Worm (Caenorhabditis elegans): ENCODE results near the gene K12H6.8.

K12H6.8 gene

DNA sequence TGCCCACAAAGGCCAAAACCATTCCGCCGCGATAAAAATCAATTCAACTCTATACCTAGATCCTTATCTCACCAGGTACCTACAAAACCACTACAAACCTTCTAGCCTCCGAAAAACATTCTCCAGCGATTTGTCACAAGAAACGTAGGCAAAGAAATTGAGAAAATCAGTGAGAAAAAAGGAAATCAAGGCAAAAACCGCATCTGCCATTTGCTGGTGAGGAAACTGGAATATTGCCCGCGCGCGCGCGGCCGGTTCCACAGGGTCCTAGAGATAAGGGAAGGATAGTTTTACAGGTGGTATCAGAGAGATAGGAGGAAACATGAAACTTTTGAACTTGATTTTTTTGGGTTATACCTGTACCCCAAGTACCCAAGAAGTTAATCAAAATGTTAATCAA, 29.9 kb downstream of the K12H6.8 start:
- TF ChIP-seq lsl-1 (GFP tag; optimal IDR thresholded peaks at IDR 0.05): no peak
- TF ChIP-seq attf-3 (GFP tag; conservative IDR thresholded peaks at IDR 0.05): no peak
- no peak for TF ChIP-seq chd-7 (tag; optimal IDR thresholded peaks at IDR 0.05)
- no peak for TF ChIP-seq bed-1 (GFP tag; IDR thresholded peaks at IDR 0.05)
- no peak for TF ChIP-seq F37B4.10 (GFP tag; IDR thresholded peaks at IDR 0.05)
- TF ChIP-seq ekl-4 (GFP tag; IDR thresholded peaks at IDR 0.05): no peak
- TF ChIP-seq nhr-90 (tag; optimal IDR thresholded peaks at IDR 0.05): no peak
- TF ChIP-seq cebp-1 (GFP tag; IDR thresholded peaks at IDR 0.05): no peak
- TF ChIP-seq cebp-1 (tag; optimal IDR thresholded peaks at IDR 0.05): no peak
- no peak for TF ChIP-seq atf-7 (tag; optimal IDR thresholded peaks at IDR 0.05)
- no peak for TF ChIP-seq ceh-91 (GFP tag; IDR thresholded peaks at IDR 0.05)
- no peak for TF ChIP-seq mes-4 (tag; optimal IDR thresholded peaks at IDR 0.05)
- no peak for TF ChIP-seq snpc-4 (GFP tag; optimal IDR thresholded peaks at IDR 0.05)
- TF ChIP-seq snpc-4 (tag; optimal IDR thresholded peaks at IDR 0.05): no peak
- TF ChIP-seq madf-3 (GFP tag; IDR thresholded peaks at IDR 0.05): no peak
- TF ChIP-seq zim-3 (tag; optimal IDR thresholded peaks at IDR 0.05): no peak
- TF ChIP-seq ceh-79 (tag; optimal IDR thresholded peaks at IDR 0.05): no peak
- no peak for TF ChIP-seq ztf-26 (tag; optimal IDR thresholded peaks at IDR 0.05)
- TF ChIP-seq ceh-27 (GFP tag; optimal IDR thresholded peaks at IDR 0.05): no peak
- no peak for TF ChIP-seq ama-1 (optimal IDR thresholded peaks at IDR 0.05)
- no peak for TF ChIP-seq ama-1 (GFP tag; optimal IDR thresholded peaks at IDR 0.05)
- TF ChIP-seq hmg-20 (GFP tag; IDR thresholded peaks at IDR 0.05): no peak

DNA sequence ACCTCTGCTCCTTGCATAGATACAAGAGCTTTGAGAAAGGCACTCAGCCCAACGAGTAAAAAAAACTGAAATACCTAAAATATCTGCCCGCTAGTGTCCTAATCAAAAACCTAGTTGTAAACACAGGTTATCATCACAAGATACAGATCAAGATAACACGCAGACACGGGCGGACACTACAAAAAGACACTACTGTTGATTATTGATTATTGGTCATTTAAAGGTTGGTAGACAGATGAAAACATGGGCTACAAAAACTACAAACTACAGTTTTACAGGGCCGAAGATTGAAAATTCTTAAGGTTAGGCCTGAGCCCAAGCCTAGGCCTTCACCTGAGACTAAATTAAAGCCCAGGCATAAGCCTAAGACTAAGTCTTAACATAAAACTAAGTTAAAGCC, 31.2 kb downstream of the K12H6.8 start:
- TF ChIP-seq egl-18 (GFP tag; IDR thresholded peaks at IDR 0.05) (no peak), atf-7 (tag; optimal IDR thresholded peaks at IDR 0.05) (no peak), rpc-1 (optimal IDR thresholded peaks at IDR 0.05) (no peak), rpc-1 (tag; optimal IDR thresholded peaks at IDR 0.05) (no peak), ceh-100 (GFP tag; IDR thresholded peaks at IDR 0.05) (no peak), sea-2 (GFP tag; IDR thresholded peaks at IDR 0.05) (no peak), ceh-58 (GFP tag; IDR thresholded peaks at IDR 0.05) (no peak), F23B12.7 (tag; optimal IDR thresholded peaks at IDR 0.05; ENCODE audit: insufficient read depth) (no peak), sdz-38 (tag; optimal IDR thresholded peaks at IDR 0.05) (no peak), mcd-1 (GFP tag; IDR thresholded peaks at IDR 0.05) (no peak), madf-8 (GFP tag; conservative IDR thresholded peaks at IDR 0.05) (no peak)

DNA sequence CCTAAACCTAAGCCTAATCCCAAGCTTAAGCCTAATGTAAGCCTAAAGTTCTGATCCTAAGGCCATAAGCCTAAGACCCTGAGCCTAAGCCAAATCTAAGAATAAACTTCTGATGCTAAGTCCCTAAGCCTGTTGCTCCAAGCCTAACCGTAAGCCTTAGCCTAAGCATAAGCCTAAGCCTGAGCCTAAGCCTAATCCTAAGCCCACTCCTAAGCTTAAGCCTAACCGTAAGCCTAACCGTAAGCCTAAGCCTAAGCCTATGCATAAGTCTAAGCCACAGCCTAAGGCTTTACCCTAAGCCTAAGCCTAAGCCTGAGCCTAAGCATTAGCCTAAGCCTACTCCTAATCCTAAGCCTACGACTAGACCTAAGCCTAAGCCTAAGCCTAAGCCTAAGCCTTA, 31.6 kb downstream of the K12H6.8 start:
- TF ChIP-seq tbx-9 (tag; optimal IDR thresholded peaks at IDR 0.05; ENCODE audit: borderline replicate concordance) (no peak), Y53G8AR.9 (GFP tag; conservative IDR thresholded peaks at IDR 0.05) (no peak), mcd-1 (GFP tag; IDR thresholded peaks at IDR 0.05) (no peak), aptf-2 (GFP tag; conservative IDR thresholded peaks at IDR 0.05) (no peak), efl-1 (GFP tag; optimal IDR thresholded peaks at IDR 0.05) (no peak), F10E7.11 (tag; optimal IDR thresholded peaks at IDR 0.05) (no peak), sdz-38 (tag; optimal IDR thresholded peaks at IDR 0.05) (no peak), ztf-28 (GFP tag; IDR thresholded peaks at IDR 0.05) (no peak), B0035.1 (tag; optimal IDR thresholded peaks at IDR 0.05) (no peak), pha-4 (tag; optimal IDR thresholded peaks at IDR 0.05) (no peak), T07F8.4 (tag; optimal IDR thresholded peaks at IDR 0.05) (no peak), F33H1.4 (GFP tag; IDR thresholded peaks at IDR 0.05) (no peak), atf-7 (tag; optimal IDR thresholded peaks at IDR 0.05) (no peak)
